Fruit fly (Drosophila melanogaster): Measurements from ENCODE around the gene Ziz.

Ziz gene

DNA sequence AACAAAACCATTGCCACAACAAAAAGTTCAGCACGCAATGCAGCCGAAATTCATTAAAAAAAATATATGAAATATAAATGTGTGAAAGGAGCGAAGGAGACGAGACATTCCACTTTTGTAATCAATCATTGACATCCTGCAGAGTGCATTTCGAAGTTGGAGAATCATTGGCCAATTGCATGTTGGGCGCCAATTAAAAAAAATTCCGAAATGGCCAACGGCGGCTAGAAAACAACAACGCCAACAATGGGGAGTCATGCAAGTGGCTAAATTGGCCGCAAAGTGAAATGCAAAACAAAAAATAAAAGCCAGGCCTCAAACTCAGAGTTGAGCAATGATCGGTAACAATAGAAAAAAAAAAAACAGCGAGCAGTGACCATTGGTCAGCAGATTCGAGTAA, 12.4 kb upstream of the Ziz start:
- TF ChIP-seq CG15479 (GFP tag; optimal IDR thresholded peaks at IDR 0.05) (no peak), CG17361 (GFP tag; IDR thresholded peaks at IDR 0.05) (peak; percentile 67; the same call in 2 of the 3 replicates), Gsc (GFP tag; IDR thresholded peaks at IDR 0.05) (no peak)

dm6 chr2L:7507447-7507846, 11.3 kb upstream of the Ziz start:
- TF ChIP-seq crol (GFP tag; IDR thresholded peaks at IDR 0.05) (peak; percentile 33; the same call in 1 of the 2 replicates), hbn (GFP tag; IDR thresholded peaks at IDR 0.05; ENCODE audit: partially characterized antibody) (no peak), h (optimal IDR thresholded peaks at IDR 0.05) (no peak), CG13624 (GFP tag; optimal IDR thresholded peaks at IDR 0.05) (no peak), CG4617 (GFP tag; optimal IDR thresholded peaks at IDR 0.05; ENCODE audit: borderline replicate concordance) (no peak), CG9215 (GFP tag; IDR thresholded peaks at IDR 0.05) (no peak), bab2 (GFP tag; optimal IDR thresholded peaks at IDR 0.05) (no peak), CG11398 (GFP tag; optimal IDR thresholded peaks at IDR 0.05) (no peak), nmo (GFP tag; optimal IDR thresholded peaks at IDR 0.05) (no peak), Hr3 (GFP tag; optimal IDR thresholded peaks at IDR 0.05) (no peak), CG17802 (tag; optimal IDR thresholded peaks at IDR 0.05) (no peak), CG2120 (GFP tag; optimal IDR thresholded peaks at IDR 0.05) (no peak), CG6654 (GFP tag; optimal IDR thresholded peaks at IDR 0.05) (peak; percentile 91), ERR (GFP tag; optimal IDR thresholded peaks at IDR 0.05) (no peak), CG17612 (GFP tag; IDR thresholded peaks at IDR 0.05) (no peak), Atf6 (GFP tag; IDR thresholded peaks at IDR 0.05) (no peak), sna (GFP tag; IDR thresholded peaks at IDR 0.05; ENCODE audit: partially characterized antibody) (no peak), zen (tag; optimal IDR thresholded peaks at IDR 0.05) (no peak), BtbVII (GFP tag; optimal IDR thresholded peaks at IDR 0.05) (no peak), CG4820 (GFP tag; optimal IDR thresholded peaks at IDR 0.05) (no peak), Med (GFP tag) (peak; percentile 27), Jarid2 (GFP tag; optimal IDR thresholded peaks at IDR 0.05) (no peak), CG2199 (GFP tag; IDR thresholded peaks at IDR 0.05) (peak; percentile 90; the same call in 1 of the 3 replicates), cwo (GFP tag; optimal IDR thresholded peaks at IDR 0.05) (no peak), CG7839 (tag; optimal IDR thresholded peaks at IDR 0.05) (no peak)

DNA sequence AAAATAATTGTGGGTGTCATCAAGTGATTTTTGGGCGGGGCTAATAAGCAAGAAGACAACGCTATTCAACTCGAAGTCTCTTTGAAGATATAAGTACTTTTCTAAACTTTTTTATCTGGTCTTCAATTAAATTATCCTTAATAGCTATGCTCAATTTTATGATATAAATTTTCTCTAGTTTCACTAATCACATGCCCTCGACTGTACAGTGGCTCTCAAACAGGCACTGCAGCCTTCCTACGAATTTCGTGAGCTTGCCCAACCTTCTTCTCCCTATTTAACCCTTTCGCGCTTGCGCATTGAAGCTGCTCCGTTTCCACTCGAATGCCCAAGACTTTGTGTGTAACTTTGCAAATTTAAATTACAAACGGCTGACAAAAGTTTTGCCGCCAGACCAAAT, 9.9 kb upstream of the Ziz start:
- no peak for TF ChIP-seq vnd (GFP tag; IDR thresholded peaks at IDR 0.05; ENCODE audit: partially characterized antibody)
- TF ChIP-seq pros (GFP tag; optimal IDR thresholded peaks at IDR 0.05): peak; percentile 6
- no peak for TF ChIP-seq her (GFP tag; optimal IDR thresholded peaks at IDR 0.05)
- TF ChIP-seq CG8478 (optimal IDR thresholded peaks at IDR 0.05): no peak
- TF ChIP-seq Chrac-16 (GFP tag; optimal IDR thresholded peaks at IDR 0.05): no peak
- TF ChIP-seq dmrt11E (tag; optimal IDR thresholded peaks at IDR 0.05): no peak
- no peak for TF ChIP-seq CG11247 (GFP tag; IDR thresholded peaks at IDR 0.05)
- no peak for TF ChIP-seq Hr39 (optimal IDR thresholded peaks at IDR 0.05)
- TF ChIP-seq nerfin-1 (tag; optimal IDR thresholded peaks at IDR 0.05): no peak
- 0 out of 3 replicates have a peak, but pooled peaks have one; percentile 65 for TF ChIP-seq CG2199 (GFP tag; IDR thresholded peaks at IDR 0.05)
- no peak for TF ChIP-seq CG3407 (GFP tag; optimal IDR thresholded peaks at IDR 0.05)
- no peak for TF ChIP-seq oc (tag; optimal IDR thresholded peaks at IDR 0.05)
- no peak for TF ChIP-seq lola (GFP tag; optimal IDR thresholded peaks at IDR 0.05)
- TF ChIP-seq phol (tag; optimal IDR thresholded peaks at IDR 0.05): peak; percentile 3
- no peak for TF ChIP-seq CG12391 (tag; optimal IDR thresholded peaks at IDR 0.05)
- no peak for TF ChIP-seq gcm (GFP tag; optimal IDR thresholded peaks at IDR 0.05)
- peak; percentile 77 for TF ChIP-seq CG11696 (GFP tag; IDR thresholded peaks at IDR 0.05)
- TF ChIP-seq dan (GFP tag; IDR thresholded peaks at IDR 0.05): no peak
- no peak for TF ChIP-seq cato (GFP tag; optimal IDR thresholded peaks at IDR 0.05; ENCODE audit: borderline replicate concordance)
- no peak for TF ChIP-seq CG11560 (tag; IDR thresholded peaks at IDR 0.05)
- no peak for TF ChIP-seq Dad (GFP tag; optimal IDR thresholded peaks at IDR 0.05)
- TF ChIP-seq stwl (tag; optimal IDR thresholded peaks at IDR 0.05): no peak
- no peak for TF ChIP-seq abd-A (tag; optimal IDR thresholded peaks at IDR 0.05)
- TF ChIP-seq Pdp1 (GFP tag; optimal IDR thresholded peaks at IDR 0.05): no peak

Measured in whole organism, embryonic.